Worm (Caenorhabditis elegans) whole organism, young adult: ENCODE results near the gene F59B10.2.

Experiments used
- T07F8.4 ChIP-seq: sonication (generic microtip); optimal IDR thresholded peaks from 2 replicates; lab custom pipeline; 2016; ENCODE audit warnings: mild to moderate bottlenecking, missing genetic modification characterization, moderate library complexity, missing compliant biosample characterization
- bed-1 ChIP-seq: fragments of 200-800 bp; sonication (Bioruptor generic); IDR thresholded peaks from 2 replicates; pipeline ENCODE4 v1.3.6; 2022; ENCODE audit warnings: missing genetic modification reagents, missing genetic modification characterization, missing compliant biosample characterization
- bed-2 ChIP-seq: fragments of 200-800 bp; sonication (Bioruptor generic); IDR thresholded peaks from 2 replicates; pipeline ENCODE4 v1.3.6; 2022; ENCODE audit warnings: missing genetic modification reagents, missing genetic modification characterization, missing compliant biosample characterization
- egrh-3 ChIP-seq: fragments of 200-800 bp; sonication (Bioruptor generic); IDR thresholded peaks from 2 replicates; pipeline ENCODE4 v1.3.6; 2022; ENCODE audit warnings: missing genetic modification reagents, missing genetic modification characterization, missing compliant biosample characterization
- pha-4 ChIP-seq: fragments of 150-350 bp; sonication (generic microtip); optimal IDR thresholded peaks from 2 replicates; lab custom pipeline; 2014; ENCODE audit warnings: missing biosample characterization, missing genetic modification reagents, missing genetic modification characterization
- snpc-3.4 ChIP-seq: sonication (generic microtip); optimal IDR thresholded peaks from 2 replicates; lab custom pipeline; 2017; ENCODE audit warnings: missing genetic modification characterization, mild to moderate bottlenecking, missing compliant biosample characterization, antibody characterized with exemption, moderate library complexity, missing genotype, missing genetic modification reagents
- unc-62 ChIP-seq: fragments of 150-350 bp; optimal IDR thresholded peaks from 2 replicates; lab custom pipeline; 2014; ENCODE audit warnings: missing biosample characterization, missing genetic modification reagents, missing genetic modification characterization

ce11 chrII:10505949-10506348 lies 3.7 kb downstream of the F59B10.2 start:
- TF ChIP-seq snpc-3.4 (tag; lab: Kevin White, UChicago): no peak
- TF ChIP-seq unc-62 (GFP tag; lab: Kevin White, UChicago): no peak
- no peak for TF ChIP-seq egrh-3 (GFP tag; lab: Robert Waterston, UW)
- TF ChIP-seq pha-4 (tag; lab: Kevin White, UChicago): no peak
- TF ChIP-seq T07F8.4 (tag; lab: Kevin White, UChicago): no peak
- no peak for TF ChIP-seq bed-1 (GFP tag; lab: Robert Waterston, UW)
- TF ChIP-seq bed-2 (GFP tag; lab: Robert Waterston, UW): no peak
